Fruit fly (Drosophila melanogaster): ENCODE data around the gene CG3198.
A peak's percentile ranks its signal among the peaks of the same experiment; 100 is the strongest.

Gene CG3198

dm6 chrX:6642593-6643257 is 31.0 kb downstream of the CG3198 start (continued):
- TF ChIP-seq CG11762 (GFP tag; optimal IDR thresholded peaks at IDR 0.05; ENCODE audit: insufficient read depth): peak; percentile 15
- peak; percentile 77 for TF ChIP-seq CG8119 (GFP tag; IDR thresholded peaks at IDR 0.05)
- peak; percentile 61 for TF ChIP-seq Hr4 (GFP tag; optimal IDR thresholded peaks at IDR 0.05)
- peak; percentile 50 for TF ChIP-seq Sox14 (GFP tag; optimal IDR thresholded peaks at IDR 0.05)
- TF ChIP-seq vri (GFP tag; optimal IDR thresholded peaks at IDR 0.05): peak; percentile 29
- peak; percentile 29 to 32 for TF ChIP-seq ss (GFP tag; optimal IDR thresholded peaks at IDR 0.05)

- TF ChIP-seq cyc (GFP tag; optimal IDR thresholded peaks at IDR 0.05) (no peak), eg (GFP tag; IDR thresholded peaks at IDR 0.05) (peak; percentile 72; the same call in 2 of the 3 replicates), CG15336 (GFP tag; IDR thresholded peaks at IDR 0.05) (peak; percentile 67), CG6854 (GFP tag; optimal IDR thresholded peaks at IDR 0.05) (no peak), Ets21C (GFP tag; optimal IDR thresholded peaks at IDR 0.05) (no peak), Hr4 (GFP tag; optimal IDR thresholded peaks at IDR 0.05) (peak; percentile 72), CG10631 (GFP tag; optimal IDR thresholded peaks at IDR 0.05) (peak; percentile 19), Hr39 (GFP tag; optimal IDR thresholded peaks at IDR 0.05) (peak; percentile 16), CG1621 (tag; optimal IDR thresholded peaks at IDR 0.05) (no peak), CG8119 (GFP tag; IDR thresholded peaks at IDR 0.05) (peak; percentile 53; the same call in 1 of the 3 replicates), svp (GFP tag) (peak; percentile 39), CG34406 (GFP tag; optimal IDR thresholded peaks at IDR 0.05) (no peak), Ets96B (tag; optimal IDR thresholded peaks at IDR 0.05) (no peak), CG11762 (GFP tag; optimal IDR thresholded peaks at IDR 0.05; ENCODE audit: insufficient read depth) (no peak), CG6276 (GFP tag; optimal IDR thresholded peaks at IDR 0.05) (peak; percentile 29), pdm3 (GFP tag; optimal IDR thresholded peaks at IDR 0.05) (peak; percentile 48), Eip78C (GFP tag) (peak; percentile 72), fkh (GFP tag; optimal IDR thresholded peaks at IDR 0.05) (no peak), acj6 (GFP tag; optimal IDR thresholded peaks at IDR 0.05) (no peak), lz (GFP tag; optimal IDR thresholded peaks at IDR 0.05) (peak; percentile 44), Eip93F (GFP tag; optimal IDR thresholded peaks at IDR 0.05) (no peak), ss (GFP tag; optimal IDR thresholded peaks at IDR 0.05) (no peak), CG6163 (GFP tag; IDR thresholded peaks at IDR 0.05) (peak; percentile 79), Blimp-1 (GFP tag; optimal IDR thresholded peaks at IDR 0.05) (no peak), CG4318 (GFP tag; optimal IDR thresholded peaks at IDR 0.05) (peak; percentile 38), CG3032 (tag; optimal IDR thresholded peaks at IDR 0.05) (peak; percentile 11), CG8632 (GFP tag; optimal IDR thresholded peaks at IDR 0.05) (no peak), salr (GFP tag; optimal IDR thresholded peaks at IDR 0.05) (peak in 1 of 2 experiments; percentile 29), CG8319 (GFP tag; optimal IDR thresholded peaks at IDR 0.05) (no peak), OdsH (GFP tag; optimal IDR thresholded peaks at IDR 0.05) (peak; percentile 41), fd85E (GFP tag; optimal IDR thresholded peaks at IDR 0.05) (no peak), Sox15 (GFP tag; optimal IDR thresholded peaks at IDR 0.05) (no peak), achi (GFP tag; optimal IDR thresholded peaks at IDR 0.05) (peak; percentile 36), CG11902 (GFP tag; optimal IDR thresholded peaks at IDR 0.05) (no peak), CG6792 (GFP tag; optimal IDR thresholded peaks at IDR 0.05) (peak; percentile 10), dac (GFP tag; optimal IDR thresholded peaks at IDR 0.05) (peak; percentile 11), CG32006 (GFP tag; optimal IDR thresholded peaks at IDR 0.05) (peak; percentile 51), CG16779 (tag; optimal IDR thresholded peaks at IDR 0.05) (no peak), CG3919 (GFP tag; optimal IDR thresholded peaks at IDR 0.05) (peak; percentile 42), Eip75B (GFP tag; optimal IDR thresholded peaks at IDR 0.05) (peak; percentile 50), vri (GFP tag; optimal IDR thresholded peaks at IDR 0.05) (no peak), Met (GFP tag; optimal IDR thresholded peaks at IDR 0.05) (peak; percentile 26), CG7368 (GFP tag; optimal IDR thresholded peaks at IDR 0.05) (peak; percentile 5), topi (GFP tag; optimal IDR thresholded peaks at IDR 0.05) (peak; percentile 6), fd59A (GFP tag; optimal IDR thresholded peaks at IDR 0.05) (no peak), esn (GFP tag; optimal IDR thresholded peaks at IDR 0.05) (peak; percentile 18), CG10669 (GFP tag; optimal IDR thresholded peaks at IDR 0.05) (no peak), Hr38 (GFP tag; optimal IDR thresholded peaks at IDR 0.05) (no peak)
Observed at dm6 chrX:6641602-6642001, 32.2 kb downstream of the CG3198 start.

Measured in whole organism, prepupa.